Worm (Caenorhabditis elegans): Measurements from ENCODE around the gene cutl-28.

Gene cutl-28

ce11 chrIV:682726-683340 is 1.5 kb upstream of the cutl-28 start (continued):
- TF ChIP-seq lsy-2 (tag; optimal IDR thresholded peaks at IDR 0.05) (peak; percentile 8), unc-62 (GFP tag; optimal IDR thresholded peaks at IDR 0.05) (peak; percentile 25), hlh-1 (tag; optimal IDR thresholded peaks at IDR 0.05) (peak; percentile 0)

ce11 chrIV:684748-685147 is 451 bp downstream of the cutl-28 start:
- no peak for TF ChIP-seq pha-4 (tag; optimal IDR thresholded peaks at IDR 0.05)
- no peak for TF ChIP-seq flh-1 (GFP tag; optimal IDR thresholded peaks at IDR 0.05)
- no peak for TF ChIP-seq hlh-1 (tag; optimal IDR thresholded peaks at IDR 0.05)
- no peak for TF ChIP-seq unc-62 (GFP tag; optimal IDR thresholded peaks at IDR 0.05)
- TF ChIP-seq ces-1 (GFP tag; optimal IDR thresholded peaks at IDR 0.05) = no peak
- TF ChIP-seq nhr-237 (tag; optimal IDR thresholded peaks at IDR 0.05) = no peak
- no peak for TF ChIP-seq unc-120 (tag; optimal IDR thresholded peaks at IDR 0.05; ENCODE audit: poor library complexity, severe bottlenecking)
- no peak for TF ChIP-seq ceh-83 (GFP tag; optimal IDR thresholded peaks at IDR 0.05)

- TF ChIP-seq ceh-43 (GFP tag; optimal IDR thresholded peaks at IDR 0.05) (no peak), zip-8 (tag; optimal IDR thresholded peaks at IDR 0.05) (no peak), sptf-1 (tag; optimal IDR thresholded peaks at IDR 0.05) (no peak), lin-32 (GFP tag; optimal IDR thresholded peaks at IDR 0.05) (no peak), nhr-2 (tag; optimal IDR thresholded peaks at IDR 0.05) (no peak), tbx-8 (GFP tag; optimal IDR thresholded peaks at IDR 0.05) (no peak), unc-39 (tag; optimal IDR thresholded peaks at IDR 0.05) (no peak), ceh-39 (tag; optimal IDR thresholded peaks at IDR 0.05) (no peak), pha-4 (tag; optimal IDR thresholded peaks at IDR 0.05) (no peak), ces-1 (GFP tag; optimal IDR thresholded peaks at IDR 0.05) (no peak), cnd-1 (tag; optimal IDR thresholded peaks at IDR 0.05) (no peak), mls-2 (tag; optimal IDR thresholded peaks at IDR 0.05) (no peak)
Observed at ce11 chrIV:698304-698703, 14.0 kb downstream of the cutl-28 start, which contains the start of gene Y55F3C.17. Gene Y55F3C.17 (minus strand): TSS chrIV:698404.

ce11 chrIV:707635-708034 is 23.3 kb downstream of the cutl-28 start, which contains the start of gene cutl-26:
Gene cutl-26 (minus strand): TSS chrIV:707735.
- TF ChIP-seq unc-62 (GFP tag; optimal IDR thresholded peaks at IDR 0.05) = no peak
- TF ChIP-seq sem-2 (GFP tag; optimal IDR thresholded peaks at IDR 0.05) = no peak
- no peak for TF ChIP-seq nhr-76 (tag; optimal IDR thresholded peaks at IDR 0.05)
- TF ChIP-seq ztf-11 (tag; optimal IDR thresholded peaks at IDR 0.05) = no peak
- TF ChIP-seq unc-39 (tag; optimal IDR thresholded peaks at IDR 0.05) = no peak
- no peak for TF ChIP-seq elt-3 (tag; optimal IDR thresholded peaks at IDR 0.05)
- TF ChIP-seq lsy-2 (tag; optimal IDR thresholded peaks at IDR 0.05) = no peak
- no peak for TF ChIP-seq snpc-4 (tag; optimal IDR thresholded peaks at IDR 0.05)
- TF ChIP-seq drap-1 (GFP tag; optimal IDR thresholded peaks at IDR 0.05) = no peak
- no peak for TF ChIP-seq zip-8 (tag; optimal IDR thresholded peaks at IDR 0.05)

- TF ChIP-seq mls-2 (tag; optimal IDR thresholded peaks at IDR 0.05) (no peak), ceh-39 (tag; optimal IDR thresholded peaks at IDR 0.05) (no peak), pha-4 (tag; optimal IDR thresholded peaks at IDR 0.05) (no peak), snpc-4 (tag; optimal IDR thresholded peaks at IDR 0.05) (no peak), cnd-1 (tag; optimal IDR thresholded peaks at IDR 0.05) (no peak), nhr-12 (tag; optimal IDR thresholded peaks at IDR 0.05) (no peak), ces-1 (GFP tag; optimal IDR thresholded peaks at IDR 0.05) (peak; percentile 93), mab-5 (tag; optimal IDR thresholded peaks at IDR 0.05) (no peak), ceh-83 (GFP tag; optimal IDR thresholded peaks at IDR 0.05) (peak; percentile 4), blmp-1 (tag; optimal IDR thresholded peaks at IDR 0.05) (no peak)
Observed at ce11 chrIV:715433-715832, 31.1 kb downstream of the cutl-28 start.

ce11 chrIV:716323-716722 is 32.0 kb downstream of the cutl-28 start, which contains the start of gene clec-164:
Gene clec-164 (plus strand): TSS chrIV:716623.
- TF ChIP-seq unc-39 (tag; optimal IDR thresholded peaks at IDR 0.05) (no peak), nhr-28 (tag; optimal IDR thresholded peaks at IDR 0.05) (no peak), M03D4.4 (tag; optimal IDR thresholded peaks at IDR 0.05) (no peak), tbx-8 (GFP tag; optimal IDR thresholded peaks at IDR 0.05) (no peak), nhr-12 (tag; optimal IDR thresholded peaks at IDR 0.05) (no peak), drap-1 (GFP tag; optimal IDR thresholded peaks at IDR 0.05) (no peak), lsy-2 (tag; optimal IDR thresholded peaks at IDR 0.05) (no peak), mls-2 (tag; optimal IDR thresholded peaks at IDR 0.05) (no peak), nhr-2 (tag; optimal IDR thresholded peaks at IDR 0.05) (no peak), sptf-1 (tag; optimal IDR thresholded peaks at IDR 0.05) (no peak), lin-32 (GFP tag; optimal IDR thresholded peaks at IDR 0.05) (no peak), blmp-1 (tag; optimal IDR thresholded peaks at IDR 0.05) (no peak), ceh-39 (tag; optimal IDR thresholded peaks at IDR 0.05) (no peak), ham-2 (GFP tag; optimal IDR thresholded peaks at IDR 0.05) (no peak), mab-5 (tag; optimal IDR thresholded peaks at IDR 0.05) (no peak), ceh-83 (GFP tag; optimal IDR thresholded peaks at IDR 0.05) (no peak), unc-62 (GFP tag; optimal IDR thresholded peaks at IDR 0.05) (no peak)
